Worm (Caenorhabditis elegans) whole organism, L4/young adult: ENCODE data around the gene H35B03.1.

Source experiments
- W03F9.2 ChIP-seq: fragments of 150-350 bp; optimal IDR thresholded peaks from 2 replicates; lab custom pipeline; 2014; ENCODE audit warnings: missing biosample characterization, missing genetic modification characterization
- dao-5 ChIP-seq: sonication (generic microtip); optimal IDR thresholded peaks from 2 replicates; lab custom pipeline; 2016; ENCODE audit warnings: missing genotype, missing genetic modification characterization, moderate library complexity, missing compliant biosample characterization
- him-1 ChIP-seq: sonication (generic microtip); optimal IDR thresholded peaks from 2 replicates; lab custom pipeline; 2016; ENCODE audit warnings: missing genotype, missing genetic modification reagents, missing genetic modification characterization, missing compliant biosample characterization

The H35B03.1 gene

DNA sequence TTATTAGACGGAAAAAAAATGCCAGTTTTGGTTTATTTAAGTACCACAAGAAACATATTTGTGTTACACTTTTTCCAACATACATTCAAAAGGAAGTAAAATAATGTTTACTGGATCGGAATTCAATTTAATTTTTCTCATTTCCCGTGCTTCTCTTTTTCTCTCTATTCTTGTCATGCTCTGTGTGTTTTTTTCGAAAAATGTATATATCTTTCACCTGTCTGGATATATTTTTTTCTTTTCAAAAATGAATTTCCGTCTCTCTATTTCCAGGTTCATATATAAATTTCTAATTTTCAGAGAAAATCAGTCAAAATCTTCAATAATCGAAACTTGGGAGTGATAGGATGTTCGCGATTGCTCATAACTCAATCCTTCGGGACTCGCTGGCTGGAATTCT lies at the start of gene H35B03.1:
Gene H35B03.1, plus strand, starts transcription at position 301 of the 400 bp plus-strand sequence.
- no peak for TF ChIP-seq dao-5
- no peak for TF ChIP-seq him-1
- no peak for TF ChIP-seq W03F9.2

DNA sequence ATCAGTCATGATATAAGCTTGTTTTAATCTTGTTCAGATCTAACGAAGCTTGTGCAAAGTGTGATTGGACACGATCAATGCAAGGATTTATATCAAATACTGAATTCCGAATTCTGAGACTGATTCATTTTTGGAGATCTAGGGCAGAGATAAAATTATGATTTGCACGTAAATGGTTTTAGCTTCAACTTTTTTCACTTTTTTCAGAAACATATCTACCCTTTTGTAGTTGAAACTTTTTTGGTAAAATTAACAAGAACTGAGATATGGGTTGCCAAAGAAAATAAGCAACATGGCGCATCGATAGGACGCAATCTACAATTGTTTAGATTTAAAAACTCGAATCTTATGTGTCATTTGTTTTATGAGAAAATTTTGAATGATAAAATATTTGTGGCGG lies 47.4 kb upstream of the H35B03.1 start, which contains the start of gene C55C3.4:
Gene C55C3.4, minus strand, starts transcription at position 101 of the 400 bp plus-strand sequence.
- TF ChIP-seq W03F9.2: no peak
- TF ChIP-seq him-1: no peak
- no peak for TF ChIP-seq dao-5

DNA sequence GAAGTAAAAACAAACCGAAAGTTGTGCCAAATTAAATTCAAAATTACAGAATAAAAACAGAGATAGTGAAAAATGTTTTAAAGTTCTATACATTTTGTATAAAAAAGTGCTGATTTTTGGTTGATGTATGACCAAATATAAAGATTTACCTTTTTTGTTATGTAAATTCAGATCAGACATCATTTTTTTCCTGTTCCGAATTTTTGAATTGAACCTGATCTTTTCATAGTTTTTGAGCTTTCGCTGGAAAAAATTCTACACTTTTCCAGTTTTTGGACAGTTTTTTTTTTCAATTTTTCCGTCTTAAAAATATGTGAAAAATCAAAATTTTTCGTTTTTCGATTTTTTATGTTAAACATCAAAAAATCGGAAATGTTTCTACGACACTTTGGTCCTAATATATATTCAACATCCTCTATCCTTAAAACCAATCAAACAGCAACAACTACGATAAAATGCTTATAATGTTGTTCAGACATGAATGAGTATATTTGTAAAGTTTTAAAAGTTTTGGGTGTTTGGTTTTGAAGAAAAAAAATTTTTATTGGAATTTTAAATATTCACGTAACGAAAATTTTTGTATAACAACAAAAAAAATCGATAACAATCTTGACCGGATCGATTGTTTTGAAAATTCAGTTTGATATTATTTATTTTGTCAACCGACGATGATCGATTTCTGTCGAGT lies 42.7 kb upstream of the H35B03.1 start, which contains the start of the genes C55C3.7 and C55C3.6:
Gene C55C3.7, minus strand, starts transcription at position 101 of the 688 bp plus-strand sequence.
Gene C55C3.6, plus strand, starts transcription at position 638 of the 688 bp plus-strand sequence.
- no peak for TF ChIP-seq him-1
- no peak for TF ChIP-seq dao-5

DNA sequence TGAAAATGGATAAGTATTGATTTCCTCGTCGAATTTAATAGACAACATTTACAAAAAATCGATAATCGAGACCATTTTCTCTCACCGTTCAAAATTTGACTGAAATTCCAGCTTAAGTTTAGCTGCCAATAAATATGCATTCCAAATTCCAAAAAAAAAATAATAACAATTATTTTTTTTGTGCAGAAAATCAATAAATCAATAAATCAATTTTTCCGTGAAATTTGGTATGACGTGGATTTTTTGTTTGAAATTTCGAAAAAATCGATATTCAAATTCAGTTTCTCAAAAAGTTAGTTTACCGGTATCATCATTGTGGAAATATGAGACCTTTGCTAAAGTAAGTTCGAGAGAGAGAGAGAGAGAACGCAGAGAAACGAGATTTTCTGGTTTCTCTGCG lies 40.4 kb upstream of the H35B03.1 start, which contains the start of gene C55C3.3:
Gene C55C3.3, plus strand, starts transcription at position 274 of the 400 bp plus-strand sequence.
- no peak for TF ChIP-seq him-1
- no peak for TF ChIP-seq dao-5
- TF ChIP-seq W03F9.2: no peak

DNA sequence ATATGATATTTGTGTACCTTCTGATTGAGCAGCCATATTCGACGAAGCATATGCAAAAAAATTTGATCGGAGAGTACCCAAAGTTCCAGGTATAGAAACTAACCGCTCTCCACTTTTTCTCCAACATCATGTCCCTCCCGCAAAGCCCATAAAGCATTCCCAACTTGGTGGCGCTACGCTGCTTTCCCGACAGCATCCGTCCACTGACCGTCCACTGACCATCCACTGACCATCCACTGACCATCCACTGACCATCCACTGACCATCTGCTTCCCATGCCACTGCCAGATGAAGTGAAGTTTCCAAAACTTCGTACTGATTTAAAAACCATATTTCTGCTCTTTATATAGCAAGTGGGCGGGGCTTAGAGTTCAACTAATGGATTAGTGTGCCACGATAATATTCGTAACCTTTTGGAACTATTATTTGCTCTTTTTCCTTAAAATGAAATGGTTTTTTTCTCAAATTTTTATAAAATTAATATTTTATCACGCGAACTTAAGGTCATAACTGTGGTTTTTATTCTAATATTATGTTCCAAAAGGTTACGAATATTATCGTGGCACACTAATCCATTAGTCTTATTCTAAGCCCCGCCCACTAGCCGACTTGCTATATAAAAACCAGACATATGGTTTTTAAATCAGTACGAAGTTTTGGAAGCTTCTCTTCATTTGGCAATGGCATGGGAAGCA lies 34.9 kb upstream of the H35B03.1 start, which contains the start of gene C55C3.8:
Gene C55C3.8, plus strand, starts transcription at position 645 of the 695 bp plus-strand sequence.
- TF ChIP-seq him-1: no peak
- no peak for TF ChIP-seq W03F9.2
- TF ChIP-seq dao-5: no peak

DNA sequence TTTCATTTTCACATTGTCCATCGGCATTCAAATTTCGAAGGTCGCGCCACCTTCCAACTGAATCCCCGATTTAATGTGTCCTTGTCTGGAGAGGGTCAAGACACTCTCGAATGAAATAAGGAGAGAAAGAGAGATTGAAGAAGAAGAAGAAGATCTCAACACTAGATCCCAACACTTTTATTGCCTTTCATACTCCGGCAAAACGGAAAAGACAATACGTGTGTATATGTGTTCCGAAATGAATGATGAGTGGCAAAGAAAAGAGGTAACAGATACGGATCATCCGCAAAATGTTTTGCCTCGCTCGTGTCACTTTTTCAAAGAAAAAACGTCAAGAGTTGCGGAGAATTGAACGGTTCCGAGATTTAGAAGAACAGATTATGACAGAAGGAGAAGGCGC lies 25.0 kb upstream of the H35B03.1 start:
- TF ChIP-seq dao-5 (no peak), W03F9.2 (no peak), him-1 (no peak)

DNA sequence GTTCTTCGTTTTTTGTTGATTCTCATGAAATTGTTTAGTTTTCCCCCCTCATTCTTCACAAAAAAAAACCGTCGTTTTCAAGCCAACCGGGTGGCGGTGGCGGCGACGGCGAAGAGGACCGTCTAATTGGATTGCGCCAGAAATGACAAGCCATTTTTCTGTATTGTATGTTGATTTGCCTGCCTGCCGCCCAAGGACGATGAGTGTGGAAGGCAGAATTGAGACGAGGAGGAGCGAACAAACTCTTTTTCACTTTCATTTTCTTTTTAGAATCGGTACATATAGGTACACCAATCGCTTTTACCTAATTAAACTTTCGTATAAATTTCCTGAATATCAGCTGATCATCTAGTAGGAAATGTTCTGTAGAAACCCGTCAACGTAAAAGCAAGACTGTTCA lies 23.8 kb upstream of the H35B03.1 start:
- TF ChIP-seq him-1 (no peak), W03F9.2 (no peak), dao-5 (no peak)

DNA sequence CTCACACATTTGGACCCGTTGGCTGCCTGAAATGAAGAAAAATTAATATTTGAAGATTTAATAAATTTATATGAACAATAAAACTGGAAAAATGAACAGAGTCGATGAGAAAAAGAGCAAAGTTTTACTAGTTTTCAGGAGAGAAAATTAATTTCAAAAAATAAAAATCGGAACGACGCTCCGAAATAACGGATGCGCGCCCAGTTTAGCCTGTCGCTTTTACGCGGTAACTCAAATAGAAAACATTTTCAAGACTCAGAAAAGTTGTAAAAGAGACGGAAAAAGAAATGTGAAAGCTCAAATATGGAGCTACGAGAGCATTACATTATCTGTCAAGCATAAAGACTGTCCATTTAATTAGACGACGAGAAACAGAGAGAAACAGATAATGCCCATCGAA lies 22.0 kb upstream of the H35B03.1 start, which contains the start of the genes C55C3.73 and perm-5:
Gene C55C3.73, minus strand, starts transcription at position 9 of the 400 bp plus-strand sequence.
Gene perm-5, minus strand, starts transcription at position 26 of the 400 bp plus-strand sequence.
- TF ChIP-seq W03F9.2 (no peak), him-1 (no peak), dao-5 (no peak)

DNA sequence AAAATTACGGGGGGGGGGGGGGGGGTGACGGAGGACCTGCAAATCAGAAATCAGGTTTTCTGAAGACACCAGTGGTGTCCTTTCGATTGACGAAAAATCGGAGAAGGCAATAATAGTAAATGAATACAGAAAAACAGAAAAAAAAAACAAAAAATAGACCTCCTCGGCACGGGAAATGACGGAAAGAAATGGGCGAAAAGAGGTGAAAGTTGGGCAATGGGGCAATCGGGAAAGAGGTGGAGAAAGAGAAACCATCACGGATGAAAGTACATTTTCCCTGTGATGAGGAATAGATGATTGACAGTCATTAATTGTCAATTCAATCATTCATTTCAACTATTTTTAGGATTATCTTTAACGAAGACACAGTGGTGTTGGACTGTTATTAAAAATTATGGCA lies 21.5 kb upstream of the H35B03.1 start:
- TF ChIP-seq dao-5: no peak
- TF ChIP-seq him-1: no peak
- no peak for TF ChIP-seq W03F9.2

DNA sequence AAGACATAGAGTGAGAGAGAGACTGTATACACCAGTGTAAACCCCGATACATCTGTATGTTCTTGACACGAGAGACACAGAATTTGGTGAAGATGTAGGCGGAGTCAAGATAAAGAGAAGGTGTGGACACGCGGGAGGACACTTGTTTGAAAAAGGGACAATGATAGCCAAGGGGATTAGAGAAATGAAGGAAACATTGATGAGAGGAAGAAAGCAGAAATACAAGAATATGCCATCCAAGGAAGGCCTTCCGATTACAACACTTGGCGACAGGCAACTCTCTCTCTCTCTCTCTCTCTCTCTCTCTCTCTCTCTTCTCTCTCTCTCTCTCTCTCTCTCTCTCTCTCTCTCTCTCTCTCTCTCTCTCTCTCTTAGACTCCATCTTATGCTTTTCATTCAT lies 18.8 kb upstream of the H35B03.1 start:
- TF ChIP-seq him-1: no peak
- TF ChIP-seq dao-5: no peak
- no peak for TF ChIP-seq W03F9.2

DNA sequence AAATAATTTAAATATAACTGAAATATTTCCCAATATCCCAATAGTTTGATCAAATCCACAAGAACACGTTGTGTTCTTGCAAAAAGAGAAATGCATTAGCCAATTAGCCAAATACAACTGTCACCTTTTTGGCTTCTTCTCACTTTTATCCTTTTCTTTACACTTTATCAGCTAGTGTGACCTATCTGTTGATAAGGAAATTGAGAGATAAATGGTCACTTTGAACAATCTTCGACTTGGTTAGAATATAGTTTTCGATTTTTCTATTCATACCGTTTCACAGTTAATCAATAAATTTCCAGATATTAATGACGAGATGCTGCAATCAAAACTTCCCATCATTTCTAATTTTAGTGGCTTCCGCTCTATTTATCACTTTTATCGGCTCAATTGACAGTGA lies 16.6 kb upstream of the H35B03.1 start, which contains the start of gene C55C3.1:
Gene C55C3.1, plus strand, starts transcription at position 301 of the 400 bp plus-strand sequence.
- TF ChIP-seq dao-5: no peak
- no peak for TF ChIP-seq him-1
- no peak for TF ChIP-seq W03F9.2

DNA sequence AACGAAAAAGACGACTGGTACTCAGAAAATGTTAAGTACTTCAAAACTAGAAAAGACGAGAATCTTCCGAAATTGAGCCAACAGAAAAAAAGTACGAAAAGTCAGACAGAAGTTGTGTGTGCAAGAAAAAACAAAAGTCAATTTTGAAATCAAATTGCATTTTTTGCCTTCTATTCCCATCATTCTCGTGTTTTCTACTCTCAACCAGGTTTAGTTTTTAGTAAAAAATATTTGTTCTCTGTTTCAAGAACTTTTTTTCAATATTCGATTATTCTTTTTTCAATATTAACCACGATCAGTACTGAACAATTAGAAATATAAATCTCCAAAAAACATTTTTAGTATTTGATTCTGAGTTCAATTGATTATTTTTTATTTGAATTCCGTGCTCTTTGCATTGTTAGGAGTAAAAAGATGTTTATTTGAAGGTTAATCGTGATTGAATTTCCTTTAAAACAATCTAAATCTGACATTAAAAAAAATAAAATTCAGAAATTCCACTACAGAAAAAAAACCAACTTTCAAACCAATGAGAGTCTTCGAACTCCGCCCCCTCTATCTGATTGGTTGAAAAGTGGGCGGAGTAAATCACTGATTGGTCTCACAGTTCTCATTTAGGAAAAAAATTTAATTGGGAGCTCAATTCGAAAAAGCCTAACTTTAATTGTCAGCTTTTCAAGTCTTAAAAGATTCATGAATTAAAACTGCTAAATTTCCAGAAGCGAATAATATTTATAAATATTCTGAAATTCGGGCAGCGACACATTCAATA lies 9.9 kb upstream of the H35B03.1 start:
- TF ChIP-seq him-1 (no peak), dao-5 (no peak), W03F9.2 (no peak)

DNA sequence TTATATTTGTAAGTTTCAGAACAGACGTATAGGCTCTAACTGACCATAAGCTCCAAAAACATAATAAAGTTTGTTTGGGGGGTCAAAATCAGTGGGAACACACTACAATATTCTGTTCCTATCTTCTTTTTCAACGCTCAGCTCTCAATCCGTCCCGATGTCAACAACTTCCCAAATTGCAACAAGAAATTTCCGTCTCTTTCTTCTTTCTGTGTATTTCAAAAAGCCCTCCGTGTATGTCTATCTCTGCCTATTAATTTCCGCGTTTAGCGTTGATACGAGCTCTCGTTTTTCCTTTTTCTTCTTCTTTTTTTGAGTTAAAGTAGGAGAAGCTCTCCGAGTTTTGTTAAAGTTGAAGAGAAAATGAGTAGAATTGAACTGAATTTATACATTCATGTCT lies 1.7 kb upstream of the H35B03.1 start:
- TF ChIP-seq W03F9.2 (no peak), him-1 (no peak), dao-5 (no peak)

DNA sequence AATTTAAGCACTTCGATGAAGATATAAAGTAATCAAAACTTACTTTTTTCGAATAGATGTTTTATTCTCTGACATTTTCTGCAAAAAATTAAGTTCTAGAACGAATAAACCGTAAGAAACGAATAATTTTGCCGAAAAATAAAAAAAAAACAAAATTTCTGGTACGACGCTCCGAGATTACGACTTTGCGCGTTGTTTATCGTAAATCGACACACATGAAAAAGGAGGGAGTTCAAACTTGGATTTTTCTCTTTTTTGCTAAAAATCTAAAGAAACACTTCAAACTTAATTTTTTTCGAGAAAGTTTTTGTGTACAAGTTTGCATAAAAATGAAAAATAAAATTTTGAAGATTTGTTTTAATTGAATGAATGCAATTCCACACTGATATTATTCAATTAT lies 6.2 kb downstream of the H35B03.1 start, which contains the start of gene H35B03.2:
Gene H35B03.2, minus strand, starts transcription at position 78 of the 400 bp plus-strand sequence.
- no peak for TF ChIP-seq W03F9.2
- TF ChIP-seq dao-5: no peak
- no peak for TF ChIP-seq him-1

DNA sequence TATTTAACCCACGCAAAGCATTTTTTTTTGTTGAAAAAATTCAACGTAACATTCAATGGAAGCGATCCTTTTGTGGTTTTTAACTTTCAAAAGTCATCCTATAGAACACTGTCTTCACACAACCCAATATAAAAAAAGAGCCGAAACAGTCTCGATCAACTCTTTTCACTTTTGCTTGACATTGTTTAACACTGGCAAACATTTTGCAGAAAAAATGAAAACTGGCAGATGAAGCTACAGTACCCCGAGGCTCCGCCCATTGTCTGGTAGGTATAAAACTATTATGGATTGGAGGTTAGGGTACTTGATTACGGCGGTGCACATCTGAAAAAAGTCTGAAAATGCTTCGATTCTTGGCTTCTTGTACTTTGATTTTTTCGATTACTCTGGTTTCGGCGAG lies 9.3 kb downstream of the H35B03.1 start, which contains the start of gene cpg-18:
Gene cpg-18, plus strand, starts transcription at position 301 of the 400 bp plus-strand sequence.
- TF ChIP-seq W03F9.2: no peak
- TF ChIP-seq dao-5: no peak
- no peak for TF ChIP-seq him-1
